Fruit fly (Drosophila melanogaster): ENCODE measurements around the gene RpL3.

The RpL3 gene

dm6 chr3R:11221437-11222230 lies at the start of gene RpL3, which contains the start of gene CG6693 (continued):
- TF ChIP-seq Atf-2 (GFP tag; optimal IDR thresholded peaks at IDR 0.05) (peak; percentile 25), Sry-δ (GFP tag; optimal IDR thresholded peaks at IDR 0.05) (peak; percentile 71), Myb (GFP tag; optimal IDR thresholded peaks at IDR 0.05) (peak; percentile 48), Gug (GFP tag; IDR thresholded peaks at IDR 0.05) (peak; percentile 20; the same call in 1 of the 4 replicates), Aef1 (GFP tag; IDR thresholded peaks at IDR 0.05) (no peak; the same call in 2 of the 3 replicates), en (GFP tag; optimal IDR thresholded peaks at IDR 0.05) (no peak), stwl (tag; optimal IDR thresholded peaks at IDR 0.05) (peak; percentile 49), B-H1 (GFP tag; IDR thresholded peaks at IDR 0.05) (peak; percentile 23; the same call in 1 of the 3 replicates), HmgZ (tag; optimal IDR thresholded peaks at IDR 0.05) (peak; percentile 81), seq (GFP tag; IDR thresholded peaks at IDR 0.05) (peak; percentile 63; the same call in 1 of the 2 replicates), CG10431 (GFP tag; optimal IDR thresholded peaks at IDR 0.05) (peak; percentile 88), nau (GFP tag; optimal IDR thresholded peaks at IDR 0.05) (no peak), CG5180 (GFP tag; optimal IDR thresholded peaks at IDR 0.05) (peak; percentile 59), CG15696 (tag; optimal IDR thresholded peaks at IDR 0.05) (peak; percentile 42), CG2712 (tag; optimal IDR thresholded peaks at IDR 0.05) (peak; percentile 70), CG6689 (GFP tag; IDR thresholded peaks at IDR 0.05) (peak; percentile 60), GATAe (GFP tag; conservative IDR thresholded peaks at IDR 0.05) (no peak), unc-4 (GFP tag; IDR thresholded peaks at IDR 0.05; ENCODE audit: partially characterized antibody) (0 out of 2 replicates have a peak, but pooled peaks have one; percentile 34), Xbp1 (GFP tag; optimal IDR thresholded peaks at IDR 0.05) (peak; percentile 52), Neu2 (GFP tag; optimal IDR thresholded peaks at IDR 0.05; ENCODE audit: borderline replicate concordance) (peak; percentile 26), az2 (GFP tag; optimal IDR thresholded peaks at IDR 0.05) (peak; percentile 5), CG2129 (GFP tag; IDR thresholded peaks at IDR 0.05; ENCODE audit: partially characterized antibody) (no peak), wdn (GFP tag; IDR thresholded peaks at IDR 0.05) (peak; percentile 52; the same call in 1 of the 2 replicates), eve (GFP tag; optimal IDR thresholded peaks at IDR 0.05) (no peak), CG17328 (GFP tag; IDR thresholded peaks at IDR 0.05) (peak; percentile 63), grn (GFP tag; optimal IDR thresholded peaks at IDR 0.05) (peak; percentile 65), zf30C (GFP tag; optimal IDR thresholded peaks at IDR 0.05) (no peak), eyg (GFP tag; optimal IDR thresholded peaks at IDR 0.05) (peak; percentile 25), sisA (GFP tag; IDR thresholded peaks at IDR 0.05) (no peak), CG2678 (tag; optimal IDR thresholded peaks at IDR 0.05) (peak; percentile 82), sug (tag; optimal IDR thresholded peaks at IDR 0.05) (peak; percentile 70), CG10366 (GFP tag; IDR thresholded peaks at IDR 0.05) (peak; percentile 27; the same call in 1 of the 2 replicates), inv (GFP tag; IDR thresholded peaks at IDR 0.05; ENCODE audit: partially characterized antibody) (peak; percentile 24; the same call in 1 of the 2 replicates), wor (GFP tag; IDR thresholded peaks at IDR 0.05) (no peak), emc (GFP tag; optimal IDR thresholded peaks at IDR 0.05) (peak; percentile 53), rib (GFP tag; IDR thresholded peaks at IDR 0.05) (peak; percentile 71), CG12155 (GFP tag; optimal IDR thresholded peaks at IDR 0.05) (peak; percentile 19), Fer3 (tag; optimal IDR thresholded peaks at IDR 0.05) (peak; percentile 88), CG3726 (GFP tag; IDR thresholded peaks at IDR 0.05) (no peak), CG1832 (GFP tag; optimal IDR thresholded peaks at IDR 0.05) (no peak), yki (optimal IDR thresholded peaks at IDR 0.05) (no peak), CG8478 (optimal IDR thresholded peaks at IDR 0.05) (peak; percentile 69), dmrt99B (tag; optimal IDR thresholded peaks at IDR 0.05) (peak; percentile 68), schlank (tag; optimal IDR thresholded peaks at IDR 0.05) (peak; percentile 79), dati (GFP tag; IDR thresholded peaks at IDR 0.05) (0 out of 2 replicates have a peak, but pooled peaks have one; percentile 29), da (GFP tag; optimal IDR thresholded peaks at IDR 0.05) (no peak), Adf1 (GFP tag; IDR thresholded peaks at IDR 0.05) (peak; percentile 53; the same call in 1 of the 2 replicates), CG15601 (tag; optimal IDR thresholded peaks at IDR 0.05) (peak; percentile 75), Deaf1 (tag; optimal IDR thresholded peaks at IDR 0.05) (peak; percentile 49), onecut (GFP tag; IDR thresholded peaks at IDR 0.05) (peak; percentile 84)
